Worm (Caenorhabditis elegans) whole organism, L3 larva: ENCODE measurements around the gene del-7.

Source experiments
- aly-2 ChIP-seq: fragments of 150-350 bp; optimal IDR thresholded peaks from 2 replicates; lab custom pipeline; 2014; ENCODE audit warnings: missing biosample characterization, missing genetic modification characterization
- ceh-9 ChIP-seq: sonication (generic microtip); optimal IDR thresholded peaks from 2 replicates; lab custom pipeline; 2018; ENCODE audit warnings: missing biosample characterization, missing genetic modification characterization
- snpc-4 ChIP-seq: fragments of 150-350 bp; optimal IDR thresholded peaks from 2 replicates; lab custom pipeline; 2014; ENCODE audit warnings: missing biosample characterization, missing genetic modification characterization
- ztf-11 ChIP-seq: fragments of 150-350 bp; optimal IDR thresholded peaks from 2 replicates; lab custom pipeline; 2014; ENCODE audit warnings: missing biosample characterization, missing genetic modification characterization

DNA sequence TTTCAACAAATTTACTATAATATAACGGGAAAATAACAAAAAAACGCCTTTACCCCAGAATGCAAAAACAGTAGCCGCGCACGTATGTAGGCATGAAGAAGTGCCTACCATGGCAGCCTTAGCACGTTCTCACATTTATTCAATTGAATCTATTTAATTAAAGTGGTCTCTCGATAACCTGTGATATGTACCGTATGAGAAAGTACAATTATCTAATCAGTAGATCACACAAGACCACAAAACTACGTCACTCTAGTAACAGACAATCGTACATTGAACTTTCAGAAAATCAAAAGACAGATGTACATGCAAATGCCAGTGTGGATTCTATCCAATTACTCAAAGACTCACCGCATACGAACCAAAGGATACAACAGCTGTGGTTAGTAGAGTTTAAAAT, 48.0 kb upstream of the del-7 start:
- TF ChIP-seq ztf-11 (tag; lab: Kevin White, UChicago) (no peak), aly-2 (tag; lab: Kevin White, UChicago) (no peak), snpc-4 (tag; lab: Kevin White, UChicago) (no peak), ceh-9 (tag; lab: Kevin White, UChicago) (no peak)
